Worm (Caenorhabditis elegans) whole organism, L2 larva: ENCODE results near the gene nhr-3.

Experiments
- C34F6.9 ChIP-seq: fragments of 150-350 bp; optimal IDR thresholded peaks from 2 replicates; lab custom pipeline; 2014; ENCODE audit warnings: missing biosample characterization, missing genetic modification characterization
- F13H6.1 ChIP-seq: sonication (generic microtip); optimal IDR thresholded peaks from 2 replicates; lab custom pipeline; 2016; ENCODE audit warnings: missing genetic modification characterization, missing compliant biosample characterization
- R02D3.7 ChIP-seq: fragments of 150-350 bp; optimal IDR thresholded peaks from 2 replicates; lab custom pipeline; 2014; ENCODE audit warnings: missing biosample characterization, missing genetic modification characterization
- Y55F3AM.14 ChIP-seq: fragments of 200-800 bp; sonication (Bioruptor generic); optimal IDR thresholded peaks from 2 replicates; lab custom pipeline; 2018; ENCODE audit warnings: mild to moderate bottlenecking, missing genetic modification characterization, missing compliant biosample characterization
- ZK546.5 ChIP-seq: sonication (generic microtip); optimal IDR thresholded peaks from 2 replicates; lab custom pipeline; 2017; ENCODE audit warnings: missing biosample characterization, missing genetic modification characterization
- alr-1 ChIP-seq: fragments of 150-350 bp; optimal IDR thresholded peaks from 2 replicates; lab custom pipeline; 2014; ENCODE audit warnings: missing biosample characterization, missing genetic modification characterization
- aly-2 ChIP-seq: fragments of 150-350 bp; optimal IDR thresholded peaks from 2 replicates; lab custom pipeline; 2014; ENCODE audit warnings: missing biosample characterization, missing genetic modification characterization
- ama-1 ChIP-seq: fragments of 150-350 bp; optimal IDR thresholded peaks from 2 replicates; lab custom pipeline; 2018; ENCODE audit warnings: inconsistent platforms
- blmp-1 ChIP-seq: sonication (generic microtip); optimal IDR thresholded peaks from 2 replicates; lab custom pipeline; 2017; ENCODE audit warnings: missing genetic modification characterization, mild to moderate bottlenecking, missing compliant biosample characterization, antibody characterized with exemption, moderate library complexity; ENCODE audit not compliant: insufficient read depth
- ceh-16 ChIP-seq: fragments of 150-350 bp; optimal IDR thresholded peaks from 2 replicates; lab custom pipeline; 2014; ENCODE audit warnings: missing biosample characterization, missing genetic modification characterization
- ceh-82 ChIP-seq: fragments of 150-350 bp; optimal IDR thresholded peaks from 2 replicates; lab custom pipeline; 2014; ENCODE audit warnings: missing biosample characterization, missing genetic modification characterization
- crh-2 ChIP-seq: sonication (generic microtip); optimal IDR thresholded peaks from 2 replicates; lab custom pipeline; 2017; ENCODE audit warnings: missing biosample characterization, missing genetic modification characterization
- dmd-4 ChIP-seq: sonication (generic microtip); optimal IDR thresholded peaks from 2 replicates; lab custom pipeline; 2017; ENCODE audit warnings: missing biosample characterization, missing genetic modification characterization
- egl-27 ChIP-seq: sonication (generic microtip); optimal IDR thresholded peaks from 3 replicates; lab custom pipeline; 2017; ENCODE audit warnings: missing biosample characterization, missing genetic modification reagents, missing genetic modification characterization
- elt-1 ChIP-seq: fragments of 150-350 bp; optimal IDR thresholded peaks from 2 replicates; lab custom pipeline; 2014; ENCODE audit warnings: missing biosample characterization, missing genetic modification characterization
- elt-3 ChIP-seq: sonication (generic microtip); optimal IDR thresholded peaks from 2 replicates; lab custom pipeline; 2017; ENCODE audit warnings: missing biosample characterization, missing genetic modification characterization
- fos-1 ChIP-seq: fragments of 150-350 bp; optimal IDR thresholded peaks from 2 replicates; lab custom pipeline; 2014; ENCODE audit warnings: missing biosample characterization, missing genetic modification characterization
- gmeb-1 ChIP-seq: fragments of 150-350 bp; optimal IDR thresholded peaks from 2 replicates; lab custom pipeline; 2014; ENCODE audit warnings: missing biosample characterization, missing genetic modification characterization
- lin-11 ChIP-seq: fragments of 150-350 bp; sonication (generic microtip); optimal IDR thresholded peaks from 2 replicates; lab custom pipeline; 2014; ENCODE audit warnings: missing biosample characterization, missing genetic modification characterization, inconsistent platforms, mixed read lengths
- lin-13 ChIP-seq: fragments of 150-350 bp; optimal IDR thresholded peaks from 2 replicates; lab custom pipeline; 2014; ENCODE audit warnings: missing biosample characterization, missing genetic modification reagents, missing genetic modification characterization
- lin-39 ChIP-seq: fragments of 150-350 bp; optimal IDR thresholded peaks from 2 replicates; lab custom pipeline; 2014; ENCODE audit warnings: missing biosample characterization, missing genetic modification reagents, missing genetic modification characterization
- lsy-2 ChIP-seq, 2 experiments: fragments of 150-350 bp in 1 of 2; sonication (generic microtip) in 1 of 2; optimal IDR thresholded peaks; 2 replicates each; lab custom pipeline; 2014 to 2017; ENCODE audit warnings: missing biosample characterization in 2 of 2, missing genetic modification characterization in 2 of 2
- mab-5 ChIP-seq: fragments of 150-350 bp; optimal IDR thresholded peaks from 2 replicates; lab custom pipeline; 2014; ENCODE audit warnings: missing biosample characterization, missing genetic modification characterization
- mdl-1 ChIP-seq, 2 experiments: fragments of 150-350 bp in 1 of 2; sonication (generic microtip) in 1 of 2; optimal IDR thresholded peaks; 2 replicates each; lab custom pipeline; 2017; ENCODE audit warnings: missing biosample characterization in 2 of 2, missing genetic modification characterization in 2 of 2
- nhr-10 ChIP-seq: sonication (generic microtip); optimal IDR thresholded peaks from 2 replicates; lab custom pipeline; 2017; ENCODE audit warnings: missing biosample characterization, missing genetic modification characterization
- nhr-11 ChIP-seq: fragments of 150-350 bp; optimal IDR thresholded peaks from 2 replicates; lab custom pipeline; 2014; ENCODE audit warnings: missing biosample characterization, missing genetic modification characterization
- nhr-129 ChIP-seq: fragments of 150-350 bp; optimal IDR thresholded peaks from 2 replicates; lab custom pipeline; 2014; ENCODE audit warnings: missing biosample characterization, missing genetic modification characterization
- nhr-21 ChIP-seq: fragments of 150-350 bp; optimal IDR thresholded peaks from 2 replicates; lab custom pipeline; 2014; ENCODE audit warnings: missing biosample characterization, missing genetic modification characterization
- nhr-23 ChIP-seq: fragments of 150-350 bp; optimal IDR thresholded peaks from 2 replicates; lab custom pipeline; 2014; ENCODE audit warnings: missing biosample characterization, missing genetic modification reagents, missing genetic modification characterization
- nhr-237 ChIP-seq: fragments of 150-350 bp; optimal IDR thresholded peaks from 2 replicates; lab custom pipeline; 2014; ENCODE audit warnings: missing biosample characterization, missing genetic modification characterization
- nhr-25 ChIP-seq: fragments of 150-350 bp; sonication (generic microtip); optimal IDR thresholded peaks from 3 replicates; lab custom pipeline; 2014; ENCODE audit warnings: missing biosample characterization, missing genetic modification characterization
- nhr-6 ChIP-seq: fragments of 150-350 bp; optimal IDR thresholded peaks from 2 replicates; lab custom pipeline; 2014; ENCODE audit warnings: missing biosample characterization, missing genetic modification characterization
- nhr-77 ChIP-seq: fragments of 150-350 bp; optimal IDR thresholded peaks from 2 replicates; lab custom pipeline; 2014; ENCODE audit warnings: missing biosample characterization, missing genetic modification characterization
- peb-1 ChIP-seq: fragments of 150-350 bp; optimal IDR thresholded peaks from 2 replicates; lab custom pipeline; 2014; ENCODE audit warnings: missing biosample characterization, missing genetic modification characterization
- sem-4 ChIP-seq: fragments of 150-350 bp; optimal IDR thresholded peaks from 2 replicates; lab custom pipeline; 2014; ENCODE audit warnings: missing biosample characterization, missing genetic modification reagents, missing genetic modification characterization
- skn-1 ChIP-seq: sonication (generic microtip); optimal IDR thresholded peaks from 2 replicates; lab custom pipeline; 2017; ENCODE audit warnings: missing biosample characterization, missing genetic modification characterization
- sma-3 ChIP-seq: sonication (generic microtip); optimal IDR thresholded peaks from 2 replicates; lab custom pipeline; 2016; ENCODE audit warnings: missing genetic modification reagents, missing genetic modification characterization, missing compliant biosample characterization
- sma-9 ChIP-seq, 2 experiments: fragments of 150-350 bp in 1 of 2; sonication (generic microtip) in 1 of 2; optimal IDR thresholded peaks; 2 replicates each; lab custom pipeline; 2014 to 2016; ENCODE audit warnings: missing genetic modification characterization in 2 of 2, mild to moderate bottlenecking in 1 of 2, missing biosample characterization in 1 of 2, missing compliant biosample characterization in 1 of 2, missing genetic modification reagents in 1 of 2, moderate library complexity in 1 of 2
- snpc-4 ChIP-seq: fragments of 150-350 bp; optimal IDR thresholded peaks from 2 replicates; lab custom pipeline; 2014; ENCODE audit warnings: missing biosample characterization, missing genetic modification characterization
- unc-39 ChIP-seq: fragments of 150-350 bp; optimal IDR thresholded peaks from 2 replicates; lab custom pipeline; 2014; ENCODE audit warnings: missing biosample characterization, missing genetic modification characterization
- unc-55 ChIP-seq: fragments of 150-350 bp; sonication (generic microtip); optimal IDR thresholded peaks from 3 replicates; lab custom pipeline; 2014; ENCODE audit warnings: missing biosample characterization, missing genetic modification reagents, missing genetic modification characterization
- unc-62 ChIP-seq: fragments of 150-350 bp; optimal IDR thresholded peaks from 2 replicates; lab custom pipeline; 2014; ENCODE audit warnings: missing biosample characterization, missing genetic modification reagents, missing genetic modification characterization
- zag-1 ChIP-seq: fragments of 150-350 bp; optimal IDR thresholded peaks from 2 replicates; lab custom pipeline; 2014; ENCODE audit warnings: missing biosample characterization, missing genetic modification characterization
- ztf-1 ChIP-seq: fragments of 200-800 bp; sonication (Bioruptor generic); conservative IDR thresholded peaks from 2 replicates; pipeline ENCODE4 v1.3.6; 2022; ENCODE audit warnings: missing genetic modification characterization, missing compliant biosample characterization
- ztf-11 ChIP-seq: sonication (generic microtip); optimal IDR thresholded peaks from 2 replicates; lab custom pipeline; 2017; ENCODE audit warnings: missing biosample characterization, missing genetic modification characterization
- ztf-4 ChIP-seq: fragments of 150-350 bp; optimal IDR thresholded peaks from 2 replicates; lab custom pipeline; 2014; ENCODE audit warnings: missing biosample characterization, missing genetic modification characterization

nhr-3 gene

ce11 chrX:14561416-14561973 lies 3.2 kb downstream of the nhr-3 start:
- TF ChIP-seq alr-1 (no peak), sma-9 (GFP tag; optimal IDR thresholded peaks at IDR 0.05; lab: Kevin White, UChicago) (peak; percentile 97), sma-9 (tag; optimal IDR thresholded peaks at IDR 0.05; lab: Kevin White, UChicago) (no peak), crh-2 (tag; lab: Kevin White, UChicago) (peak; percentile 77), blmp-1 (tag; lab: Kevin White, UChicago) (peak; percentile 92), Y55F3AM.14 (GFP tag; lab: Kevin White, UChicago) (peak; percentile 75), egl-27 (peak; percentile 74), nhr-129 (tag; lab: Kevin White, UChicago) (peak; percentile 79), nhr-6 (tag; lab: Kevin White, UChicago) (peak; percentile 58), nhr-25 (tag; lab: Kevin White, UChicago) (peak; percentile 24), ztf-4 (tag; lab: Kevin White, UChicago) (peak; percentile 45), ztf-1 (GFP tag; lab: Robert Waterston, UW) (no peak), fos-1 (tag; lab: Kevin White, UChicago) (peak; percentile 46), lsy-2 (tag; optimal IDR thresholded peaks at IDR 0.05; lab: Kevin White, UChicago) (peak in 1 of 2 experiments; percentile 62), unc-55 (GFP tag; lab: Kevin White, UChicago) (peak; percentile 67), skn-1 (tag; lab: Kevin White, UChicago) (no peak), ceh-16 (tag; lab: Kevin White, UChicago) (peak; percentile 12), lin-11 (tag; lab: Kevin White, UChicago) (peak; percentile 30), nhr-21 (tag; lab: Kevin White, UChicago) (peak; percentile 60), lin-13 (GFP tag; lab: Kevin White, UChicago) (peak; percentile 47), nhr-237 (tag; lab: Kevin White, UChicago) (no peak), sma-3 (GFP tag; lab: Kevin White, UChicago) (peak; percentile 50), F13H6.1 (peak; percentile 87), mab-5 (peak; percentile 60), nhr-11 (tag; lab: Kevin White, UChicago) (no peak), unc-62 (GFP tag; lab: Kevin White, UChicago) (no peak), sem-4 (peak; percentile 73), zag-1 (peak; percentile 87), C34F6.9 (tag; lab: Kevin White, UChicago) (peak; percentile 51), nhr-23 (tag; lab: Kevin White, UChicago) (no peak), mdl-1 (tag; optimal IDR thresholded peaks at IDR 0.05; lab: Kevin White, UChicago) (peak; percentile 69 to 82)

DNA sequence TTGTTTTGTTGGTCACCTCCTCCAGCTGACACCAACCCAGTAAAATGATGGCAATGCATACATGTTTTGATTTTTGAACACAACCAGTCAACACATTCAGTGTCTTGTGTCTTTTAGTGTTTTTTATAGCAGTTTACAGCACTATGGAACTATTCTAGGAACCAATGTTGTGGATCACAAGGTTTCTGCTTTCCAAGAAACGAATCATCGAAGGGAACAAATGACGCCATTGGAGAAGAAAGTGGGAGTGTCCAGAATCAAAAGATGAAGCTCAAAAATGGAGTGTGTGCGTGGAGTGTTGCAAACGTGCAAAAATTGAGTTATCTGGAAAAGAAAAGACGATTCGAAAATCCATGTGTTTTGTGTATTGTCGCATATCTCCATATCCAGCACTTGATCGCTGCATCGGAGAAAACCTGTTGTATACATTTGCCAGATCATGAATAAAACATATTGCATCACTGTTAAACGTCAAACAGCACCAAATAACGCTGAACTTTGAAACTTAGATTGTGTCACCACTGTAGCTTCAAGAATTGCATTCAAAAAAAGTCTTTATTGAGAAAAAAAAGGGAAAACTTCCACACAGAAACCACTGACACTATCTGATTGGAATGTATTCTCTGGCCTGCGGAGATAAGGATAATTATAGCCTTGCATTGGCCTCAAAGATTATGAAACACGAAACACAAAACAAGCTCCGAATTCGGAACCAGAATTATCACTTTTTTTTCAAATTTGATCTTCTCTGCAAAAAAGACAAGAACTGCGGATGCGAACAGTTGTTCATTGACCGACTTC lies 4.2 kb downstream of the nhr-3 start:
- TF ChIP-seq zag-1 (peak; percentile 52), sma-3 (GFP tag; lab: Kevin White, UChicago) (no peak), ceh-82 (tag; lab: Kevin White, UChicago) (no peak), R02D3.7 (tag; lab: Kevin White, UChicago) (no peak), blmp-1 (tag; lab: Kevin White, UChicago) (peak; percentile 59), sma-9 (GFP tag; optimal IDR thresholded peaks at IDR 0.05; lab: Kevin White, UChicago) (peak; percentile 95), sma-9 (tag; optimal IDR thresholded peaks at IDR 0.05; lab: Kevin White, UChicago) (no peak), lin-39 (no peak), nhr-10 (no peak), mdl-1 (tag; optimal IDR thresholded peaks at IDR 0.05; lab: Kevin White, UChicago) (peak in 1 of 2 experiments; percentile 24), mab-5 (no peak), C34F6.9 (tag; lab: Kevin White, UChicago) (peak; percentile 58), ama-1 (lab: Kevin White, UChicago) (no peak), lin-11 (tag; lab: Kevin White, UChicago) (peak; percentile 2), ZK546.5 (tag; lab: Kevin White, UChicago) (no peak), gmeb-1 (tag; lab: Kevin White, UChicago) (no peak), unc-39 (tag; lab: Kevin White, UChicago) (no peak), F13H6.1 (no peak), dmd-4 (tag; lab: Kevin White, UChicago) (peak; percentile 69), egl-27 (no peak), elt-3 (tag; lab: Kevin White, UChicago) (peak; percentile 45), lin-13 (GFP tag; lab: Kevin White, UChicago) (peak; percentile 68), aly-2 (tag; lab: Kevin White, UChicago) (no peak), peb-1 (tag; lab: Kevin White, UChicago) (no peak), ztf-1 (GFP tag; lab: Robert Waterston, UW) (no peak), ztf-4 (tag; lab: Kevin White, UChicago) (peak; percentile 70), nhr-237 (tag; lab: Kevin White, UChicago) (no peak), ceh-16 (tag; lab: Kevin White, UChicago) (no peak), alr-1 (no peak), ztf-11 (tag; lab: Kevin White, UChicago) (no peak), snpc-4 (tag; lab: Kevin White, UChicago) (no peak), elt-1 (tag; lab: Kevin White, UChicago) (no peak), nhr-129 (tag; lab: Kevin White, UChicago) (peak; percentile 47), nhr-77 (no peak), Y55F3AM.14 (GFP tag; lab: Kevin White, UChicago) (no peak), sem-4 (peak; percentile 58), nhr-25 (tag; lab: Kevin White, UChicago) (peak; percentile 37), nhr-23 (tag; lab: Kevin White, UChicago) (no peak), skn-1 (tag; lab: Kevin White, UChicago) (no peak)
